Fruit fly (Drosophila melanogaster) S2 (cell line): ENCODE measurements around the gene CG13893.

ENCODE experiments used
- CG8478 ChIP-seq: fragments of >200 bp; optimal IDR thresholded peaks from 2 replicates; lab custom pipeline; 2018
- CTCF ChIP-seq, 2 experiments: fragments of >200 bp; optimal IDR thresholded peaks; 2 replicates each; lab custom pipeline; 2018

DNA sequence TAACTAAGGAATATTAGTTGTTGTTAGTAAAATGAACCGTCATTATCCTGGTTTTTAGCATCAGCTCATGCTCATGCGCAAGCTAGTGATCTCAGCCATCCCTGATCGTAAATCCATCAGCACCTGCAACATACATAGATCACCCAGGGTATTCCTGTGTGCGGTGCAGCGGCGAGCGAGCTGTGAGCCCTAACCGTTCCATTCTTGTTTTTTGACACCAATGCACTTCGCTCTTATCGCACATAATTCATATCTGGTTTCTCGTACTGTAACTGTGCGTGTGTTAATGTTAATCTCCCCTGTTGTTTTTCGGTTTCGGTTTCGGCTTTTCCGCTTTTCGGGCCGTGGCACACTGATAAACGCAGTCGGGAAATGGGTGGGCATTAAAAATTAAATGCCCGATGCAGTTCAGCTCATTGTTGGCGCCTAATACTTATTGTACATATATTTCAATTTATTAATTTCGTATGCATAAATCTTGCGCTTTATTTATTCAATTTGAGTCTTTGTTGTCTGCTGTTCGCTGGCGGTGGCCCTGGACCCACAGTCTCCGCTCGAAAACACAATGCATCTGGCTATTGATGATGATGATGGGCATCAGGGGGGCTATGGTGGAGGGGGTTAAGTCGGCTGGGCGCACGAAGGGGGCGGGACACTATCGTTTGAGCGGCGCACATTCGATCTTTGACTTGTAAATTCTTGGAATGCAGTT is 20.6 kb upstream of the CG13893 start:
- TF ChIP-seq CG8478 (lab: Kevin White, UChicago) (no peak), CTCF (optimal IDR thresholded peaks at IDR 0.05; lab: Kevin White, UChicago) (no peak)
